Worm (Caenorhabditis elegans) whole organism, midembryonic: ENCODE data around the gene pinn-4.

Experiments
- T22C8.4 ChIP-seq: fragments of 200-800 bp; sonication (Bioruptor generic); IDR thresholded peaks from 2 replicates; pipeline ENCODE4 v1.3.6; 2022; ENCODE audit warnings: missing genetic modification characterization, missing compliant biosample characterization
- cog-1 ChIP-seq: sonication (generic microtip); optimal IDR thresholded peaks from 2 replicates; lab custom pipeline; 2016; ENCODE audit warnings: missing genetic modification characterization, missing compliant biosample characterization
- flt-1 ChIP-seq: fragments of 200-800 bp; sonication (Bioruptor generic); IDR thresholded peaks from 2 replicates; pipeline ENCODE4 v1.3.6; 2022; ENCODE audit warnings: missing genetic modification characterization, missing compliant biosample characterization
- med-1 ChIP-seq: sonication (generic microtip); optimal IDR thresholded peaks from 2 replicates; lab custom pipeline; 2017; ENCODE audit warnings: missing genetic modification characterization, mild to moderate bottlenecking, missing compliant biosample characterization, antibody characterized with exemption, missing genetic modification reagents; ENCODE audit not compliant: insufficient read depth
- tab-1 ChIP-seq: fragments of 200-800 bp; sonication (Bioruptor generic); IDR thresholded peaks from 2 replicates; pipeline ENCODE4 v1.3.6; 2022; ENCODE audit warnings: missing genetic modification characterization, missing compliant biosample characterization
- ztf-23 ChIP-seq: fragments of 200-800 bp; sonication (Bioruptor generic); IDR thresholded peaks from 2 replicates; pipeline ENCODE4 v1.3.6; 2022; ENCODE audit warnings: missing genetic modification reagents, missing genetic modification characterization, missing compliant biosample characterization
- ztf-29 ChIP-seq: fragments of 200-800 bp; sonication (Bioruptor generic); IDR thresholded peaks from 2 replicates; pipeline ENCODE4 v1.3.6; 2022; ENCODE audit warnings: missing genetic modification reagents, missing genetic modification characterization, missing compliant biosample characterization

DNA sequence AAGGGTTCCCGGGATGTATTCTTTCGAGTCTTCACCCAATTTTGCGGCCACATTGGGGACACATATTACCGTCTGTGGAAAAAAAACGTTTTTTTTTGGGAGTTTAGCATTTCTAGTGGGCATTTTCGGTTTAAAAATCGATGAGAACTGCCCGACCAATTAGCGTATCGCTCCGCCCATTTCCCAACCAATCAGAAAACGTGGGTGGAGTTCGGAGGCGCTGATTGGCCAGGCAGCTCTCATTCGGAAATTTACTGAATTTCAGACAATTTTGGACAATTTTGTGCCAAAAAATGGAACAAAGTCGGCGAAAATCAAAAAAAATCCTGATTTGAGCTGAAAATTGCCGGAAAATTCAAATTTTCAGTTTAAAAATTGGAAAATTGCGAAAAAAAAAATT is 43.8 kb downstream of the pinn-4 start:
- TF ChIP-seq flt-1 (GFP tag; lab: Robert Waterston, UW): no peak
- no peak for TF ChIP-seq cog-1 (tag; lab: Kevin White, UChicago)
- TF ChIP-seq ztf-23: no peak
- TF ChIP-seq ztf-29: no peak
- TF ChIP-seq T22C8.4: no peak
- no peak for TF ChIP-seq tab-1 (GFP tag; lab: Robert Waterston, UW)
- no peak for TF ChIP-seq med-1
